Worm (Caenorhabditis elegans) whole organism, L4 larva: ENCODE results near the gene F22B5.6.
A peak's percentile ranks its signal among the peaks of the same experiment; 100 is the strongest.

Experiments used
- F26F4.8 ChIP-seq: fragments of 200-800 bp; sonication (Bioruptor generic); conservative IDR thresholded peaks from 2 replicates; pipeline ENCODE4 v1.3.6; 2022; ENCODE audit warnings: missing genetic modification characterization, missing compliant biosample characterization
- F37D6.2 ChIP-seq: sonication (generic microtip); optimal IDR thresholded peaks from 2 replicates; lab custom pipeline; 2016; ENCODE audit warnings: mild to moderate bottlenecking, missing genetic modification characterization, missing compliant biosample characterization
- F44E2.7 ChIP-seq: fragments of 200-800 bp; sonication (Bioruptor generic); IDR thresholded peaks from 2 replicates; pipeline ENCODE4 v2.1.2; 2022; ENCODE audit warnings: missing genetic modification characterization, missing compliant biosample characterization
- F49E8.2 ChIP-seq: sonication (generic microtip); optimal IDR thresholded peaks from 2 replicates; lab custom pipeline; 2016; ENCODE audit warnings: missing compliant biosample characterization, mild to moderate bottlenecking, missing genetic modification characterization, borderline replicate concordance
- R02D3.7 ChIP-seq: fragments of 150-350 bp; sonication (generic microtip); optimal IDR thresholded peaks from 3 replicates; lab custom pipeline; 2014; ENCODE audit warnings: missing biosample characterization, missing genetic modification characterization
- T26A8.4 ChIP-seq: fragments of 200-800 bp; sonication (Bioruptor generic); IDR thresholded peaks from 2 replicates; pipeline ENCODE4 v1.3.6; 2022; ENCODE audit warnings: missing genetic modification characterization, missing compliant biosample characterization
- Y105C5A.15 ChIP-seq: fragments of 200-800 bp; sonication (Bioruptor generic); IDR thresholded peaks from 2 replicates; pipeline ENCODE4 v1.3.6; 2022; ENCODE audit warnings: missing genetic modification characterization, missing compliant biosample characterization
- Y48G9A.11 ChIP-seq: fragments of 200-800 bp; sonication (Bioruptor generic); IDR thresholded peaks from 2 replicates; pipeline ENCODE4 v1.3.6; 2022; ENCODE audit warnings: missing genetic modification reagents, missing genetic modification characterization, missing compliant biosample characterization
- ZK337.2 ChIP-seq: fragments of 200-800 bp; sonication (Bioruptor generic); IDR thresholded peaks from 2 replicates; pipeline ENCODE4 v1.3.6; 2022; ENCODE audit warnings: missing genetic modification reagents, missing genetic modification characterization, missing compliant biosample characterization
- aly-2 ChIP-seq: sonication (generic microtip); optimal IDR thresholded peaks from 2 replicates; lab custom pipeline; 2018; ENCODE audit warnings: missing biosample characterization, missing genetic modification characterization
- ceh-28 ChIP-seq: fragments of 150-350 bp; optimal IDR thresholded peaks from 2 replicates; lab custom pipeline; 2014; ENCODE audit warnings: missing biosample characterization, missing genetic modification reagents, missing genetic modification characterization
- ceh-44 ChIP-seq: fragments of 200-800 bp; sonication (Bioruptor generic); IDR thresholded peaks from 2 replicates; pipeline ENCODE4 v1.3.6; 2022; ENCODE audit warnings: missing genetic modification reagents, missing genetic modification characterization, missing compliant biosample characterization
- ceh-82 ChIP-seq: sonication (generic microtip); optimal IDR thresholded peaks from 2 replicates; lab custom pipeline; 2017; ENCODE audit warnings: missing biosample characterization, missing genetic modification characterization
- cey-2 ChIP-seq: sonication (generic microtip); optimal IDR thresholded peaks from 3 replicates; lab custom pipeline; 2017; ENCODE audit warnings: missing genetic modification characterization, mild to moderate bottlenecking, missing compliant biosample characterization, antibody characterized with exemption, borderline replicate concordance; ENCODE audit not compliant: insufficient read depth
- ctbp-1 ChIP-seq: fragments of 200-800 bp; sonication (Bioruptor generic); IDR thresholded peaks from 2 replicates; pipeline ENCODE4 v1.3.6; 2022; ENCODE audit warnings: missing genetic modification reagents, missing genetic modification characterization, missing compliant biosample characterization
- daf-12 ChIP-seq: fragments of 150-350 bp; optimal IDR thresholded peaks from 2 replicates; lab custom pipeline; 2014; ENCODE audit warnings: missing biosample characterization, missing genetic modification reagents, missing genetic modification characterization
- daf-19 ChIP-seq: fragments of 200-800 bp; sonication (Bioruptor generic); conservative IDR thresholded peaks from 2 replicates; pipeline ENCODE4 v1.3.6; 2022; ENCODE audit warnings: missing genetic modification characterization, missing compliant biosample characterization
- dmd-8 ChIP-seq: fragments of 200-800 bp; sonication (Bioruptor generic); IDR thresholded peaks from 2 replicates; pipeline ENCODE4 v1.3.6; 2022; ENCODE audit warnings: missing genetic modification characterization, missing compliant biosample characterization
- duxl-1 ChIP-seq: sonication (generic microtip); optimal IDR thresholded peaks from 2 replicates; lab custom pipeline; 2016; ENCODE audit warnings: mild to moderate bottlenecking, missing genetic modification characterization, moderate library complexity, missing compliant biosample characterization; ENCODE audit not compliant: poor library complexity
- fkh-10 ChIP-seq: fragments of 150-350 bp; optimal IDR thresholded peaks from 2 replicates; lab custom pipeline; 2014; ENCODE audit warnings: missing biosample characterization, missing genetic modification reagents, missing genetic modification characterization
- fos-1 ChIP-seq: fragments of 150-350 bp; optimal IDR thresholded peaks from 2 replicates; lab custom pipeline; 2014; ENCODE audit warnings: missing biosample characterization, missing genetic modification characterization
- hif-1 ChIP-seq, 2 experiments: sonication (generic microtip); optimal IDR thresholded peaks; 2 replicates each; lab custom pipeline; 2016 to 2017; ENCODE audit warnings: missing compliant biosample characterization in 2 of 2, missing genetic modification characterization in 2 of 2, missing genetic modification reagents in 2 of 2, missing genotype in 2 of 2, mild to moderate bottlenecking in 1 of 2
- hlh-11 ChIP-seq: fragments of 200-800 bp; sonication (Bioruptor generic); optimal IDR thresholded peaks from 2 replicates; lab custom pipeline; 2018; ENCODE audit warnings: mild to moderate bottlenecking, missing genetic modification characterization, missing compliant biosample characterization
- hmg-1.1 ChIP-seq: fragments of 200-800 bp; sonication (Bioruptor generic); IDR thresholded peaks from 2 replicates; pipeline ENCODE4 v1.3.6; 2022; ENCODE audit warnings: missing genetic modification reagents, missing genetic modification characterization, missing compliant biosample characterization
- jun-1 ChIP-seq: fragments of 150-350 bp; optimal IDR thresholded peaks from 2 replicates; lab custom pipeline; 2014; ENCODE audit warnings: missing biosample characterization, missing genetic modification reagents, missing genetic modification characterization
- lin-1 ChIP-seq: fragments of 200-800 bp; sonication (Bioruptor generic); IDR thresholded peaks from 2 replicates; pipeline ENCODE4 v1.3.6; 2022; ENCODE audit warnings: missing genetic modification reagents, missing genetic modification characterization, missing compliant biosample characterization
- lin-29 ChIP-seq: fragments of 200-800 bp; sonication (Bioruptor generic); IDR thresholded peaks from 2 replicates; pipeline ENCODE4 v1.3.6; 2022; ENCODE audit warnings: missing genetic modification reagents, missing genetic modification characterization, missing compliant biosample characterization
- lin-38 ChIP-seq: fragments of 200-800 bp; sonication (Bioruptor generic); IDR thresholded peaks from 2 replicates; pipeline ENCODE4 v1.3.6; 2022; ENCODE audit warnings: missing genetic modification reagents, missing genetic modification characterization, missing compliant biosample characterization
- lsy-2 ChIP-seq, 2 experiments: fragments of 150-350 bp in 1 of 2; sonication (generic microtip) in 1 of 2; optimal IDR thresholded peaks; 2 replicates each; lab custom pipeline; 2014 to 2017; ENCODE audit warnings: missing biosample characterization in 2 of 2, missing genetic modification characterization in 2 of 2
- madf-5 ChIP-seq, 2 experiments: fragments of 200-800 bp; sonication (Bioruptor generic); IDR thresholded peaks; 2 replicates each; pipeline ENCODE4 v1.3.6; 2022; ENCODE audit warnings: missing compliant biosample characterization in 2 of 2, missing genetic modification characterization in 2 of 2
- mep-1 ChIP-seq: fragments of 150-350 bp; sonication (generic microtip); optimal IDR thresholded peaks from 3 replicates; lab custom pipeline; 2014; ENCODE audit warnings: missing biosample characterization, missing genetic modification characterization
- mxl-2 ChIP-seq: fragments of 200-800 bp; sonication (Bioruptor generic); conservative IDR thresholded peaks from 2 replicates; pipeline ENCODE4 v1.3.6; 2022; ENCODE audit warnings: missing genetic modification reagents, missing genetic modification characterization, missing compliant biosample characterization
- mxl-3 ChIP-seq: fragments of 200-800 bp; sonication (Bioruptor generic); optimal IDR thresholded peaks from 2 replicates; lab custom pipeline; 2018; ENCODE audit warnings: mild to moderate bottlenecking, missing genetic modification characterization, missing compliant biosample characterization
- nhr-102 ChIP-seq: sonication (generic microtip); optimal IDR thresholded peaks from 2 replicates; lab custom pipeline; 2016; ENCODE audit warnings: mild to moderate bottlenecking, missing genetic modification characterization, moderate library complexity, missing compliant biosample characterization
- nhr-28 ChIP-seq: fragments of 150-350 bp; optimal IDR thresholded peaks from 2 replicates; lab custom pipeline; 2014; ENCODE audit warnings: missing biosample characterization, missing genetic modification characterization
- nhr-41 ChIP-seq: fragments of 200-800 bp; sonication (Bioruptor generic); IDR thresholded peaks from 2 replicates; pipeline ENCODE4 v1.3.6; 2022; ENCODE audit warnings: missing genetic modification reagents, missing genetic modification characterization, missing compliant biosample characterization
- nhr-42 ChIP-seq: fragments of 200-800 bp; sonication (Bioruptor generic); IDR thresholded peaks from 2 replicates; pipeline ENCODE4 v1.3.6; 2022; ENCODE audit warnings: missing genetic modification characterization, missing compliant biosample characterization
- nhr-6 ChIP-seq: fragments of 150-350 bp; optimal IDR thresholded peaks from 2 replicates; lab custom pipeline; 2014; ENCODE audit warnings: missing biosample characterization, missing genetic modification characterization
- nhr-76 ChIP-seq: fragments of 150-350 bp; optimal IDR thresholded peaks from 2 replicates; lab custom pipeline; 2014; ENCODE audit warnings: missing biosample characterization, missing genetic modification characterization
- php-3 ChIP-seq: fragments of 200-800 bp; sonication (Bioruptor generic); IDR thresholded peaks from 2 replicates; pipeline ENCODE4 v1.3.6; 2022; ENCODE audit warnings: missing genetic modification reagents, missing genetic modification characterization, missing compliant biosample characterization
- pqm-1 ChIP-seq: sonication (generic microtip); optimal IDR thresholded peaks from 2 replicates; lab custom pipeline; 2017; ENCODE audit warnings: missing biosample characterization, missing genetic modification characterization
- rbr-2 ChIP-seq: sonication (generic microtip); optimal IDR thresholded peaks from 2 replicates; lab custom pipeline; 2016; ENCODE audit warnings: missing genotype, missing genetic modification characterization, missing compliant biosample characterization
- snpc-4 ChIP-seq: fragments of 150-350 bp; optimal IDR thresholded peaks from 2 replicates; lab custom pipeline; 2014; ENCODE audit warnings: missing biosample characterization, missing genetic modification characterization
- spr-3 ChIP-seq: fragments of 200-800 bp; sonication (Bioruptor generic); optimal IDR thresholded peaks from 2 replicates; lab custom pipeline; 2018; ENCODE audit warnings: mild to moderate bottlenecking, missing genetic modification characterization, missing compliant biosample characterization
- unc-130 ChIP-seq: sonication (generic microtip); optimal IDR thresholded peaks from 2 replicates; lab custom pipeline; 2016; ENCODE audit warnings: missing genetic modification reagents, missing genetic modification characterization, missing compliant biosample characterization
- zfp-2 ChIP-seq: sonication (generic microtip); optimal IDR thresholded peaks from 2 replicates; lab custom pipeline; 2016; ENCODE audit warnings: mild to moderate bottlenecking, missing genetic modification characterization, missing compliant biosample characterization
- zfp-3 ChIP-seq: fragments of 200-800 bp; sonication (Bioruptor generic); conservative IDR thresholded peaks from 2 replicates; pipeline ENCODE4 v1.3.6; 2022; ENCODE audit warnings: missing genetic modification reagents, missing genetic modification characterization, missing compliant biosample characterization
- zip-11 ChIP-seq: fragments of 200-800 bp; sonication (Bioruptor generic); IDR thresholded peaks from 2 replicates; pipeline ENCODE4 v1.3.6; 2022; ENCODE audit warnings: missing genetic modification characterization, missing compliant biosample characterization
- zip-2 ChIP-seq: fragments of 150-350 bp; optimal IDR thresholded peaks from 2 replicates; lab custom pipeline; 2014; ENCODE audit warnings: missing biosample characterization, missing genetic modification characterization
- ztf-7 ChIP-seq: fragments of 150-350 bp; optimal IDR thresholded peaks from 2 replicates; lab custom pipeline; 2014; ENCODE audit warnings: missing biosample characterization, missing genetic modification characterization

The F22B5.6 gene

ce11 chrII:8441519-8441918 lies 14.5 kb downstream of the F22B5.6 start (continued):
- TF ChIP-seq ceh-28 (tag; lab: Kevin White, UChicago), result no peak
- no peak for TF ChIP-seq pqm-1 (tag; lab: Kevin White, UChicago)
- peak; percentile 7; the same call in 1 of the 2 replicates for TF ChIP-seq lin-29 (GFP tag; lab: Robert Waterston, UW)
- peak; percentile 81 for TF ChIP-seq T26A8.4 (GFP tag; lab: Robert Waterston, UW)
- TF ChIP-seq mxl-3, result peak; percentile 50
- peak; percentile 59 for TF ChIP-seq F49E8.2 (tag; lab: Kevin White, UChicago)
- peak; percentile 21 for TF ChIP-seq R02D3.7 (tag; lab: Kevin White, UChicago)
- TF ChIP-seq lin-38 (GFP tag; lab: Robert Waterston, UW), result peak; percentile 85
- TF ChIP-seq, all 104 proteins: peak for 59

- TF ChIP-seq aly-2 (tag; lab: Kevin White, UChicago) (no peak), hmg-1.1 (GFP tag; lab: Robert Waterston, UW) (no peak), dmd-8 (GFP tag; lab: Robert Waterston, UW) (no peak), Y105C5A.15 (GFP tag; lab: Robert Waterston, UW) (no peak), F37D6.2 (no peak), nhr-41 (no peak), hlh-11 (peak; percentile 61), lin-1 (GFP tag; lab: Robert Waterston, UW) (no peak), fkh-10 (GFP tag; lab: Kevin White, UChicago) (no peak), T26A8.4 (GFP tag; lab: Robert Waterston, UW) (no peak), F26F4.8 (GFP tag; lab: Robert Waterston, UW) (no peak), duxl-1 (tag; lab: Kevin White, UChicago) (no peak), spr-3 (GFP tag; lab: Kevin White, UChicago) (no peak), daf-12 (tag; lab: Kevin White, UChicago) (no peak), pqm-1 (tag; lab: Kevin White, UChicago) (no peak), mxl-2 (no peak), ceh-44 (GFP tag; lab: Robert Waterston, UW) (no peak), daf-19 (GFP tag; lab: Robert Waterston, UW) (no peak), ctbp-1 (GFP tag; lab: Robert Waterston, UW) (no peak), mep-1 (peak; percentile 37), jun-1 (no peak), ceh-28 (tag; lab: Kevin White, UChicago) (no peak), nhr-102 (tag; lab: Kevin White, UChicago) (no peak), F44E2.7 (GFP tag; lab: Robert Waterston, UW) (no peak), nhr-42 (GFP tag; lab: Robert Waterston, UW) (no peak), cey-2 (tag; lab: Kevin White, UChicago) (peak; percentile 57), fos-1 (tag; lab: Kevin White, UChicago) (no peak), Y48G9A.11 (GFP tag; lab: Robert Waterston, UW) (no peak), zip-11 (GFP tag; lab: Robert Waterston, UW) (no peak), lin-29 (GFP tag; lab: Robert Waterston, UW) (no peak), zfp-3 (GFP tag; lab: Robert Waterston, UW) (no peak), madf-5 (GFP tag; IDR thresholded peaks at IDR 0.05; lab: Robert Waterston, UW) (no peak), ceh-82 (tag; lab: Kevin White, UChicago) (no peak), nhr-28 (peak; percentile 97), php-3 (no peak), unc-130 (GFP tag; lab: Kevin White, UChicago) (no peak), ZK337.2 (GFP tag; lab: Robert Waterston, UW) (no peak), ztf-7 (no peak), hif-1 (tag; optimal IDR thresholded peaks at IDR 0.05; lab: Kevin White, UChicago) (no peak), snpc-4 (no peak), lsy-2 (tag; optimal IDR thresholded peaks at IDR 0.05; lab: Kevin White, UChicago) (peak in 1 of 2 experiments; percentile 9), zfp-2 (tag; lab: Kevin White, UChicago) (no peak), zip-2 (tag; lab: Kevin White, UChicago) (no peak), rbr-2 (tag; lab: Kevin White, UChicago) (no peak), nhr-76 (tag; lab: Kevin White, UChicago) (no peak), nhr-6 (tag; lab: Kevin White, UChicago) (no peak)
Observed at ce11 chrII:8440792-8441191, 15.2 kb downstream of the F22B5.6 start.
